Worm (Caenorhabditis elegans) whole organism, late embryonic: ENCODE measurements around the gene hacd-1.

ENCODE experiments used
- F13H6.1 ChIP-seq: sonication (generic microtip); optimal IDR thresholded peaks from 2 replicates; lab custom pipeline; 2016; ENCODE audit warnings: missing genetic modification characterization, missing compliant biosample characterization
- T23F11.4 ChIP-seq: fragments of 200-800 bp; sonication (Bioruptor generic); optimal IDR thresholded peaks from 2 replicates; lab custom pipeline; 2018; ENCODE audit warnings: mild to moderate bottlenecking, missing genetic modification characterization, missing compliant biosample characterization
- Y22D7AL.16 ChIP-seq: sonication (generic microtip); optimal IDR thresholded peaks from 2 replicates; lab custom pipeline; 2016; ENCODE audit warnings: missing genetic modification characterization, missing compliant biosample characterization
- ceh-14 ChIP-seq: sonication (generic microtip); optimal IDR thresholded peaks from 2 replicates; lab custom pipeline; 2016; ENCODE audit warnings: missing genotype, missing genetic modification characterization, missing compliant biosample characterization
- ceh-19 ChIP-seq: fragments of 200-800 bp; sonication (Bioruptor generic); optimal IDR thresholded peaks from 2 replicates; lab custom pipeline; 2018; ENCODE audit warnings: mild to moderate bottlenecking, missing genetic modification characterization, missing compliant biosample characterization
- ceh-31 ChIP-seq: sonication (generic microtip); optimal IDR thresholded peaks from 2 replicates; lab custom pipeline; 2016; ENCODE audit warnings: missing genetic modification characterization, missing compliant biosample characterization
- ceh-6 ChIP-seq: fragments of 200-800 bp; sonication (Bioruptor generic); optimal IDR thresholded peaks from 2 replicates; lab custom pipeline; 2018; ENCODE audit warnings: mild to moderate bottlenecking, missing genetic modification characterization, missing compliant biosample characterization
- elt-2 ChIP-seq: sonication (generic microtip); optimal IDR thresholded peaks from 2 replicates; lab custom pipeline; 2016; ENCODE audit warnings: missing genetic modification reagents, missing genetic modification characterization, missing compliant biosample characterization
- fkh-10 ChIP-seq: fragments of 150-350 bp; optimal IDR thresholded peaks from 2 replicates; lab custom pipeline; 2014; ENCODE audit warnings: missing biosample characterization, missing genetic modification reagents, missing genetic modification characterization
- lin-11 ChIP-seq: fragments of 200-800 bp; sonication (Bioruptor generic); optimal IDR thresholded peaks from 2 replicates; lab custom pipeline; 2018; ENCODE audit warnings: mild to moderate bottlenecking, missing genetic modification characterization, missing compliant biosample characterization
- nfya-1 ChIP-seq: sonication (generic microtip); optimal IDR thresholded peaks from 2 replicates; lab custom pipeline; 2017; ENCODE audit warnings: missing genetic modification characterization, mild to moderate bottlenecking, missing compliant biosample characterization, antibody characterized with exemption, moderate library complexity
- nhr-11 ChIP-seq: fragments of 150-350 bp; optimal IDR thresholded peaks from 2 replicates; lab custom pipeline; 2014; ENCODE audit warnings: missing biosample characterization, missing genetic modification characterization
- pat-9 ChIP-seq: fragments of 200-800 bp; sonication (Bioruptor generic); optimal IDR thresholded peaks from 2 replicates; lab custom pipeline; 2018; ENCODE audit warnings: mild to moderate bottlenecking, missing genetic modification characterization, moderate library complexity, missing compliant biosample characterization

- no peak for TF ChIP-seq F13H6.1
- TF ChIP-seq T23F11.4 (GFP tag; lab: Kevin White, UChicago) = no peak
- TF ChIP-seq fkh-10 (GFP tag; lab: Kevin White, UChicago) = no peak
- no peak for TF ChIP-seq nfya-1 (tag; lab: Kevin White, UChicago)
- TF ChIP-seq elt-2 (tag; lab: Kevin White, UChicago) = no peak
- no peak for TF ChIP-seq lin-11
- no peak for TF ChIP-seq Y22D7AL.16 (tag; lab: Kevin White, UChicago)
- TF ChIP-seq ceh-31 = no peak
- no peak for TF ChIP-seq ceh-19 (GFP tag; lab: Kevin White, UChicago)
- TF ChIP-seq pat-9 (tag; lab: Kevin White, UChicago) = no peak
- no peak for TF ChIP-seq nhr-11 (tag; lab: Kevin White, UChicago)
- TF ChIP-seq ceh-6 (GFP tag; lab: Kevin White, UChicago) = no peak
- TF ChIP-seq ceh-14 (tag; lab: Kevin White, UChicago) = no peak
Observed at ce11 chrV:1476841-1477240, 16.7 kb downstream of the hacd-1 start.
